Fruit fly (Drosophila melanogaster) whole organism: ENCODE measurements around the gene CG1544.

Source experiments
- CG8478 ChIP-seq: fragments of >200 bp; optimal IDR thresholded peaks from 2 replicates; lab custom pipeline; 2018; ENCODE audit warnings: inconsistent platforms
- Dll ChIP-seq: fragments of >200 bp; optimal IDR thresholded peaks from 2 replicates; lab custom pipeline; 2017
- EcR ChIP-seq, 2 experiments: fragments of >200 bp; optimal IDR thresholded peaks; 2 replicates each; lab custom pipeline; 2017; ENCODE audit warnings: missing biosample characterization in 2 of 2, missing genetic modification characterization in 2 of 2, missing genetic modification reagents in 2 of 2
- pan ChIP-seq: fragments of >200 bp; optimal IDR thresholded peaks from 2 replicates; lab custom pipeline; 2017
- psq ChIP-seq: fragments of >200 bp; optimal IDR thresholded peaks from 2 replicates; lab custom pipeline; 2017
- usp ChIP-seq: fragments of >200 bp; optimal IDR thresholded peaks from 2 replicates; lab custom pipeline; 2017; ENCODE audit warnings: missing biosample characterization, missing genetic modification characterization, mixed read lengths

The CG1544 gene

DNA sequence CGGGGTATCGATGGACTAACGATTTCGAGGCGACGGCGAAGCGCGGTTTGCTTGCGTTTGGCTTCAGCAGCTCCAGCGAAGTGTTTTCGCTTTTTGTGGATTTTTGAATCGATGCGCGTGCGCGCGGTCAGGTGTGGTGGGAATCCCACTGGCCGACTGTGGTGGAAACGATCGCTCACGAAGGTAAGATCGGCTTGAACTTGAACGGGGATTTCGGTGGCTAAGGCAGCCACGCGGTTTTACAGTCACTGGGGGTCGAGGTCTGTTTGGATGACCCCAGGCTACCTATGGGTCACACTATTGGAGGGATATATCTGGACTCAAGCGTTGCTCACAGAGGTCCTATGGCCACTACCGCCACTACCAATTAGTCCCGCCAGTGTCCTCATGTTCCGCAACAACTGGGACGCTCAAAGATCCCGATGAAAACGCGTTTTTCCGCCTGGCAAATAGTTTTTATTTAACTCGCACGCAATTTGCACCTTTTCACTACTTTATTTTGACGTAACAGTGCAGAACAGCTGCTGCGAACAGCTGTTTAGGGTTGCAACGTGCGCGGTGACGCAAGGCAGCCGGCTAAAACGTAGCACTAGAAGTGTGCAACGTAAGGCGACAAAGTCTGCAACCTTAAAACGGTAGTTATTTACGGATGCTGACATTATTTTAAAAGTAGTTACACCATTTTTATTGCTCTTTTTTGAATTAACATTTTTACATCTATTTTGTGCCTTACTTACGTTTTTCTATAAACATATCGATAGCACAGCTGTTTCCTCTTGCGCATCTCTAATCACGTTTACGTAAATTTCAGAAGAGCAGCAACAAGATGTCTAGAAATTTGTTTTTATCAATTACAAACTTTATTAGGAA lies 55.6 kb downstream of the CG1544 start, which contains the start of the genes qless and mRpL32:
Gene qless, minus strand, starts transcription at position 516 of the 870 bp plus-strand sequence.
Gene mRpL32, plus strand, starts transcription at position 780 of the 870 bp plus-strand sequence.
- no peak for TF ChIP-seq pan (lab: Kevin White, UChicago)
- no peak for TF ChIP-seq EcR (GFP tag; optimal IDR thresholded peaks at IDR 0.05; lab: Kevin White, UChicago)
- TF ChIP-seq Dll: no peak
- no peak for TF ChIP-seq CG8478 (lab: Kevin White, UChicago)
- no peak for TF ChIP-seq psq
- no peak for TF ChIP-seq usp
